Comparison of ENCODE assay signal across 2 worm cellular contexts in genomic region chrII:10001065-10001464, ce11.
A peak's percentile ranks its signal among the peaks of the same experiment; 100 is the strongest.
TF ChIP-seq lines count a peak whose summit lies in the region.

Gene nlt-1 (minus strand): TSS chrII:10001142.

TF ChIP-seq in whole organism, L1 larva, 84 proteins besides CTCF, POLR2A, EP300 and RAD21 (continued from another document):
- no peak for TF ChIP-seq efl-3 (GFP tag; optimal IDR thresholded peaks at IDR 0.05; lab: Kevin White, UChicago)
- TF ChIP-seq ceh-63 (GFP tag; optimal IDR thresholded peaks at IDR 0.05; lab: Kevin White, UChicago) = no peak
- TF ChIP-seq nhr-84 (tag; optimal IDR thresholded peaks at IDR 0.05; lab: Kevin White, UChicago) = no peak
- no peak for TF ChIP-seq hlh-17 (GFP tag; optimal IDR thresholded peaks at IDR 0.05; lab: Kevin White, UChicago; ENCODE audit: borderline replicate concordance)
- no peak for TF ChIP-seq fos-1 (tag; optimal IDR thresholded peaks at IDR 0.05; lab: Kevin White, UChicago)
- no peak for TF ChIP-seq unc-130 (tag; optimal IDR thresholded peaks at IDR 0.05; lab: Kevin White, UChicago)
- no peak for TF ChIP-seq Y116A8C.19 (tag; optimal IDR thresholded peaks at IDR 0.05; lab: Kevin White, UChicago; ENCODE audit: borderline replicate concordance)
- 0 out of 2 replicates have a peak, but pooled peaks have one; percentile 2 for TF ChIP-seq nhr-19 (GFP tag; conservative IDR thresholded peaks at IDR 0.05; lab: Robert Waterston, UW)
- no peak for TF ChIP-seq efl-1 (optimal IDR thresholded peaks at IDR 0.05; lab: Kevin White, UChicago)
- peak in 1 of 2 experiments; percentile 2 for TF ChIP-seq efl-1 (GFP tag; optimal IDR thresholded peaks at IDR 0.05 in 1 of 2; lab: Kevin White, UChicago)
- TF ChIP-seq lin-15B (tag; optimal IDR thresholded peaks at IDR 0.05; lab: Kevin White, UChicago) = no peak
- TF ChIP-seq hpl-2 (GFP tag; optimal IDR thresholded peaks at IDR 0.05; lab: Kevin White, UChicago) = no peak
- no peak for TF ChIP-seq unc-62 (GFP tag; optimal IDR thresholded peaks at IDR 0.05; lab: Kevin White, UChicago)
- TF ChIP-seq C04F5.9 (tag; optimal IDR thresholded peaks at IDR 0.05; lab: Kevin White, UChicago) = no peak
- no peak for TF ChIP-seq F16B12.6 (tag; optimal IDR thresholded peaks at IDR 0.05; lab: Kevin White, UChicago)
- no peak for TF ChIP-seq egl-27 (tag; optimal IDR thresholded peaks at IDR 0.05; lab: Kevin White, UChicago)
- TF ChIP-seq ces-1 (GFP tag; optimal IDR thresholded peaks at IDR 0.05; lab: Kevin White, UChicago) = no peak
- TF ChIP-seq aly-2 (tag; optimal IDR thresholded peaks at IDR 0.05; lab: Kevin White, UChicago) = no peak
- no peak for TF ChIP-seq lin-39 (tag; optimal IDR thresholded peaks at IDR 0.05; lab: Kevin White, UChicago)
- TF ChIP-seq swsn-7 (tag; optimal IDR thresholded peaks at IDR 0.05; lab: Kevin White, UChicago) = no peak
- no peak for TF ChIP-seq lin-13 (GFP tag; optimal IDR thresholded peaks at IDR 0.05; lab: Kevin White, UChicago)
- no peak for TF ChIP-seq nhr-77 (tag; optimal IDR thresholded peaks at IDR 0.05; lab: Kevin White, UChicago)
- no peak for TF ChIP-seq dsc-1 (tag; optimal IDR thresholded peaks at IDR 0.05; lab: Kevin White, UChicago)
- TF ChIP-seq nhr-90 (tag; optimal IDR thresholded peaks at IDR 0.05; lab: Kevin White, UChicago; ENCODE audit: poor library complexity) = peak; percentile 25
- no peak for TF ChIP-seq snu-23 (GFP tag; optimal IDR thresholded peaks at IDR 0.05; lab: Kevin White, UChicago)
- TF ChIP-seq lsy-2 (tag; optimal IDR thresholded peaks at IDR 0.05; lab: Kevin White, UChicago) = peak in 1 of 2 experiments; percentile 31
- no peak for TF ChIP-seq mdl-1 (tag; optimal IDR thresholded peaks at IDR 0.05; lab: Kevin White, UChicago)
- TF ChIP-seq lir-3 (tag; optimal IDR thresholded peaks at IDR 0.05; lab: Kevin White, UChicago; ENCODE audit: poor library complexity) = no peak
- TF ChIP-seq lin-35 (GFP tag; optimal IDR thresholded peaks at IDR 0.05; lab: Kevin White, UChicago) = peak in 1 of 2 experiments; percentile 58
- TF ChIP-seq hlh-4 (tag; optimal IDR thresholded peaks at IDR 0.05; lab: Kevin White, UChicago) = no peak
- TF ChIP-seq nhr-47 (tag; optimal IDR thresholded peaks at IDR 0.05; lab: Kevin White, UChicago) = no peak
- no peak for TF ChIP-seq nhr-85 (tag; lab: Kevin White, UChicago)
- TF ChIP-seq nhr-11 (tag; optimal IDR thresholded peaks at IDR 0.05; lab: Kevin White, UChicago) = no peak
- no peak for TF ChIP-seq mef-2 (tag; optimal IDR thresholded peaks at IDR 0.05; lab: Kevin White, UChicago)
- TF ChIP-seq nhr-20 (tag; optimal IDR thresholded peaks at IDR 0.05; lab: Kevin White, UChicago) = peak; percentile 66
- TF ChIP-seq skn-1 (tag; optimal IDR thresholded peaks at IDR 0.05; lab: Kevin White, UChicago) = no peak
- no peak for TF ChIP-seq ama-1 (optimal IDR thresholded peaks at IDR 0.05; lab: Kevin White, UChicago)
- peak in 1 of 6 experiments; percentile 41 for TF ChIP-seq elt-3 (tag; optimal IDR thresholded peaks at IDR 0.05; lab: Kevin White, UChicago)
- no peak for TF ChIP-seq dpl-1 (GFP tag; optimal IDR thresholded peaks at IDR 0.05; lab: Kevin White, UChicago)
- no peak for TF ChIP-seq snpc-4 (tag; optimal IDR thresholded peaks at IDR 0.05; lab: Kevin White, UChicago)
- no peak for TF ChIP-seq rnt-1 (tag; optimal IDR thresholded peaks at IDR 0.05; lab: Kevin White, UChicago)
- no peak for TF ChIP-seq nhr-28 (tag; optimal IDR thresholded peaks at IDR 0.05; lab: Kevin White, UChicago)
- TF ChIP-seq egl-13 (tag; optimal IDR thresholded peaks at IDR 0.05; lab: Kevin White, UChicago) = no peak
- no peak for TF ChIP-seq pax-3 (tag; optimal IDR thresholded peaks at IDR 0.05; lab: Kevin White, UChicago)
- TF ChIP-seq zip-4 (GFP tag; optimal IDR thresholded peaks at IDR 0.05; lab: Kevin White, UChicago) = no peak
- no peak for TF ChIP-seq sox-4 (tag; optimal IDR thresholded peaks at IDR 0.05; lab: Kevin White, UChicago)
- no peak for TF ChIP-seq nhr-237 (tag; optimal IDR thresholded peaks at IDR 0.05; lab: Kevin White, UChicago)
- TF ChIP-seq unc-30 (tag; optimal IDR thresholded peaks at IDR 0.05; lab: Kevin White, UChicago) = no peak
- no peak for TF ChIP-seq mab-9 (GFP tag; IDR thresholded peaks at IDR 0.05; lab: Robert Waterston, UW)
- TF ChIP-seq ceh-82 (tag; optimal IDR thresholded peaks at IDR 0.05; lab: Kevin White, UChicago) = no peak
- TF ChIP-seq pqm-1 (tag; optimal IDR thresholded peaks at IDR 0.05; lab: Kevin White, UChicago) = peak; percentile 62
- TF ChIP-seq zag-1 (tag; optimal IDR thresholded peaks at IDR 0.05; lab: Kevin White, UChicago) = no peak
- no peak for TF ChIP-seq unc-98 (GFP tag; IDR thresholded peaks at IDR 0.05; lab: Robert Waterston, UW)

TF ChIP-seq in whole organism, L4 larva, 104 proteins besides CTCF, POLR2A, EP300 and RAD21 (continued from another document):
- TF ChIP-seq hlh-30 (tag; optimal IDR thresholded peaks at IDR 0.05; lab: Kevin White, UChicago; ENCODE audit: insufficient read depth) (peak; percentile 39), dpl-1 (GFP tag; optimal IDR thresholded peaks at IDR 0.05; lab: Kevin White, UChicago) (no peak), ama-1 (optimal IDR thresholded peaks at IDR 0.05; lab: Kevin White, UChicago) (no peak), nhr-77 (tag; optimal IDR thresholded peaks at IDR 0.05; lab: Kevin White, UChicago) (peak; percentile 93), rbr-2 (tag; optimal IDR thresholded peaks at IDR 0.05; lab: Kevin White, UChicago) (no peak), mep-1 (tag; optimal IDR thresholded peaks at IDR 0.05; lab: Kevin White, UChicago) (peak; percentile 44), tra-1 (GFP tag; IDR thresholded peaks at IDR 0.05; lab: Robert Waterston, UW) (peak; percentile 72; the same call in 1 of the 2 replicates), ceh-44 (GFP tag; IDR thresholded peaks at IDR 0.05; lab: Robert Waterston, UW) (no peak), D1046.2 (GFP tag; IDR thresholded peaks at IDR 0.05; lab: Robert Waterston, UW) (no peak), unc-62 (GFP tag; optimal IDR thresholded peaks at IDR 0.05 in 1 of 2; lab: Kevin White, UChicago) (peak in 1 of 2 experiments; percentile 20), unc-62 (tag; optimal IDR thresholded peaks at IDR 0.05; lab: Kevin White, UChicago) (no peak), hmg-1.1 (GFP tag; IDR thresholded peaks at IDR 0.05; lab: Robert Waterston, UW) (no peak), pqm-1 (tag; optimal IDR thresholded peaks at IDR 0.05; lab: Kevin White, UChicago) (peak; percentile 91), ceh-20 (GFP tag; IDR thresholded peaks at IDR 0.05; lab: Robert Waterston, UW) (peak; percentile 92), hif-1 (tag; optimal IDR thresholded peaks at IDR 0.05; lab: Kevin White, UChicago) (no peak), nhr-28 (tag; optimal IDR thresholded peaks at IDR 0.05; lab: Kevin White, UChicago) (peak; percentile 96), nhr-10 (tag; optimal IDR thresholded peaks at IDR 0.05; lab: Kevin White, UChicago) (peak; percentile 57), nhr-25 (tag; optimal IDR thresholded peaks at IDR 0.05; lab: Kevin White, UChicago; ENCODE audit: borderline replicate concordance, insufficient read depth) (no peak), madf-5 (GFP tag; IDR thresholded peaks at IDR 0.05; lab: Robert Waterston, UW) (no peak), unc-39 (tag; optimal IDR thresholded peaks at IDR 0.05; lab: Kevin White, UChicago) (no peak), ceh-32 (tag; optimal IDR thresholded peaks at IDR 0.05; lab: Kevin White, UChicago; ENCODE audit: poor library complexity) (no peak), T20F7.1 (GFP tag; optimal IDR thresholded peaks at IDR 0.05; lab: Kevin White, UChicago) (peak; percentile 43), dmd-6 (GFP tag; IDR thresholded peaks at IDR 0.05; lab: Robert Waterston, UW) (peak; percentile 91), gei-8 (GFP tag; optimal IDR thresholded peaks at IDR 0.05; lab: Kevin White, UChicago) (no peak), F37D6.2 (tag; optimal IDR thresholded peaks at IDR 0.05; lab: Kevin White, UChicago) (no peak), lin-1 (GFP tag; IDR thresholded peaks at IDR 0.05; lab: Robert Waterston, UW) (0 out of 2 replicates have a peak, but pooled peaks have one; percentile 44)
